Worm (Caenorhabditis elegans): ENCODE results near the gene lgc-37.

DNA sequence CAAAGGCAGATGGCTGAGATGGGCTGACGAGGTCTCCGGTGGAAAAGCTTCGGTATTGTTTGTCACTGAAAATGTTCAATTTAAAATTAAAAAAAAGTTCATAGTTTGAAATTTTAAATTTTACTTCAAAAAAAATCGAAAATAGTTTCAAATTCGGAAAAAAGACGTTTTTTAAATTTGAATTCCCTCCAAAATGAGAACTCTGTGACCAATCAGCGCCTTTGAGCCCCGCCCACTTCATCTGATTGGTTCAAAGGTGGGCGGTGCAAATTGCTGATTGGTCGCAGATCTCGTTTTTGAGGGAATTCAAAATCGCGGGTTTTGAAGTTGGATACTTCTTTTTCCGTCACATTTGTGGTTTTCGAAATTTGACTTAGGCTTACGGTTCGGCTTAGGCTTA is 53.3 kb downstream of the lgc-37 start:
- TF ChIP-seq nfya-1 (tag; optimal IDR thresholded peaks at IDR 0.05; ENCODE audit: borderline replicate concordance, insufficient read depth) = no peak
- TF ChIP-seq unc-62 (GFP tag; optimal IDR thresholded peaks at IDR 0.05) = no peak
- TF ChIP-seq ztf-26 (tag; optimal IDR thresholded peaks at IDR 0.05) = no peak
- TF ChIP-seq mxl-1 (tag; optimal IDR thresholded peaks at IDR 0.05) = no peak
- no peak for TF ChIP-seq lsy-27 (tag; optimal IDR thresholded peaks at IDR 0.05; ENCODE audit: borderline replicate concordance, insufficient read depth)

Data from whole organism, young adult.